Fruit fly (Drosophila melanogaster) whole organism, prepupa: ENCODE results near the gene CG17118.

Experiments
- CG16779 ChIP-seq: fragments of 200-800 bp; sonication (Bioruptor generic); optimal IDR thresholded peaks from 3 replicates; lab custom pipeline; 2017; ENCODE audit warnings: missing biosample characterization, mild to moderate bottlenecking, missing genetic modification characterization
- CG32006 ChIP-seq: fragments of 200-800 bp; sonication (Bioruptor generic); optimal IDR thresholded peaks from 3 replicates; lab custom pipeline; 2017; ENCODE audit warnings: missing biosample characterization, mild to moderate bottlenecking, missing genetic modification characterization
- CG34406 ChIP-seq: fragments of 200-800 bp; sonication (Bioruptor generic); optimal IDR thresholded peaks from 3 replicates; lab custom pipeline; 2016; ENCODE audit warnings: missing biosample characterization, missing genetic modification characterization
- CG7368 ChIP-seq: fragments of 200-800 bp; sonication (Bioruptor generic); optimal IDR thresholded peaks from 3 replicates; lab custom pipeline; 2016; ENCODE audit warnings: missing biosample characterization, missing genetic modification characterization
- Eip78C ChIP-seq: fragments of 200-800 bp; sonication (Bioruptor generic); peaks from one replicate; lab custom pipeline; 2016; ENCODE audit warnings: missing biosample characterization, missing genetic modification characterization
- Ets96B ChIP-seq: fragments of 200-800 bp; optimal IDR thresholded peaks from 2 replicates; lab custom pipeline; 2019; ENCODE audit warnings: missing biosample characterization, mild to moderate bottlenecking, missing genetic modification characterization, moderate library complexity
- Hr38 ChIP-seq: sonication (Bioruptor generic); optimal IDR thresholded peaks from 2 replicates; lab custom pipeline; 2016; ENCODE audit warnings: missing biosample characterization, missing genetic modification characterization
- Met ChIP-seq: fragments of 200-800 bp; sonication (Bioruptor generic); optimal IDR thresholded peaks from 3 replicates; lab custom pipeline; 2016; ENCODE audit warnings: missing biosample characterization, missing genetic modification characterization
- Smox ChIP-seq: fragments of 200-800 bp; sonication (Bioruptor generic); optimal IDR thresholded peaks from 3 replicates; lab custom pipeline; 2016; ENCODE audit warnings: missing biosample characterization, missing genetic modification characterization
- Sox14 ChIP-seq: fragments of 200-800 bp; sonication (Bioruptor generic); optimal IDR thresholded peaks from 3 replicates; lab custom pipeline; 2016; ENCODE audit warnings: missing biosample characterization, missing genetic modification characterization
- vri ChIP-seq: fragments of 200-800 bp; sonication (Bioruptor generic); optimal IDR thresholded peaks from 3 replicates; lab custom pipeline; 2016; ENCODE audit warnings: missing biosample characterization, mild to moderate bottlenecking, missing genetic modification characterization

DNA sequence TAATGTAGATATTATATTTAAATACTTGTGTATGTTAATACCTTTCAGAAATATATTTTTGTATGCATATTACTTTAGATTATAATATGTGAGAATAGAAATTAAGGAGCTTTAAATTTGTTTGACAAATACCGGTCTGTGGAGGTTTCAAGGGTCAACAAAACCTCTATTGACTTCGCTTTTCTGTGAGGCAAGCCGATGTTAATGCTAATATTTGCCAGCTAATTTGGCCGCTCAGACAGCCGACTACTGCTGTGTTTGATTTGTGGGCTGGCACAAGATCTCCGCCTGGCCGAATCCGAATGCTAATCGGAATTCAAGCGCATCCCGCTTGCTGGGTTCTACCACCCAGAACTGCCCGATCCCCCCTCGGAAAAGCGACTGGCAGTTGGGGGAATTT, 24.5 kb downstream of the CG17118 start:
- TF ChIP-seq CG16779 (no peak), Sox14 (GFP tag; lab: Kevin White, UChicago) (no peak), Ets96B (tag; lab: Kevin White, UChicago) (no peak), CG7368 (GFP tag; lab: Kevin White, UChicago) (no peak), Smox (GFP tag; lab: Kevin White, UChicago) (no peak), CG34406 (no peak), vri (GFP tag; lab: Kevin White, UChicago) (no peak), Hr38 (GFP tag; lab: Kevin White, UChicago) (no peak), Met (GFP tag; lab: Kevin White, UChicago) (no peak), Eip78C (no peak), CG32006 (GFP tag; lab: Kevin White, UChicago) (no peak)
